Worm (Caenorhabditis elegans) whole organism, L4 larva: Measurements from ENCODE around the gene T16G12.8.

Source experiments
- D1046.2 ChIP-seq: fragments of 200-800 bp; sonication (Bioruptor generic); IDR thresholded peaks from 2 replicates; pipeline ENCODE4 v1.3.6; 2022; ENCODE audit warnings: missing genetic modification characterization, missing compliant biosample characterization
- Y105C5A.15 ChIP-seq: fragments of 200-800 bp; sonication (Bioruptor generic); IDR thresholded peaks from 2 replicates; pipeline ENCODE4 v1.3.6; 2022; ENCODE audit warnings: missing genetic modification characterization, missing compliant biosample characterization
- Y48G9A.11 ChIP-seq: fragments of 200-800 bp; sonication (Bioruptor generic); IDR thresholded peaks from 2 replicates; pipeline ENCODE4 v1.3.6; 2022; ENCODE audit warnings: missing genetic modification reagents, missing genetic modification characterization, missing compliant biosample characterization
- ZK337.2 ChIP-seq: fragments of 200-800 bp; sonication (Bioruptor generic); IDR thresholded peaks from 2 replicates; pipeline ENCODE4 v1.3.6; 2022; ENCODE audit warnings: missing genetic modification reagents, missing genetic modification characterization, missing compliant biosample characterization
- ama-1 ChIP-seq: fragments of 150-350 bp; optimal IDR thresholded peaks from 2 replicates; lab custom pipeline; 2014; ENCODE audit warnings: inconsistent platforms, mixed read lengths
- attf-4 ChIP-seq: sonication (generic microtip); optimal IDR thresholded peaks from 3 replicates; lab custom pipeline; 2017; ENCODE audit warnings: missing biosample characterization, missing genetic modification characterization
- ceh-44 ChIP-seq: fragments of 200-800 bp; sonication (Bioruptor generic); IDR thresholded peaks from 2 replicates; pipeline ENCODE4 v1.3.6; 2022; ENCODE audit warnings: missing genetic modification reagents, missing genetic modification characterization, missing compliant biosample characterization
- ceh-82 ChIP-seq: sonication (generic microtip); optimal IDR thresholded peaks from 2 replicates; lab custom pipeline; 2017; ENCODE audit warnings: missing biosample characterization, missing genetic modification characterization
- ces-1 ChIP-seq: fragments of 150-350 bp; sonication (generic microtip); optimal IDR thresholded peaks from 4 replicates; lab custom pipeline; 2014; ENCODE audit warnings: missing biosample characterization, missing genetic modification reagents, missing genetic modification characterization
- daf-12 ChIP-seq: fragments of 150-350 bp; optimal IDR thresholded peaks from 2 replicates; lab custom pipeline; 2014; ENCODE audit warnings: missing biosample characterization, missing genetic modification reagents, missing genetic modification characterization
- daf-16 ChIP-seq, 3 experiments: sonication (generic microtip); optimal IDR thresholded peaks; 2 replicates each; lab custom pipeline; 2016 to 2017; ENCODE audit warnings: missing genetic modification characterization in 3 of 3, missing genetic modification reagents in 3 of 3, mild to moderate bottlenecking in 2 of 3, missing compliant biosample characterization in 2 of 3, missing biosample characterization in 1 of 3, moderate library complexity in 1 of 3
- daf-19 ChIP-seq: fragments of 200-800 bp; sonication (Bioruptor generic); conservative IDR thresholded peaks from 2 replicates; pipeline ENCODE4 v1.3.6; 2022; ENCODE audit warnings: missing genetic modification characterization, missing compliant biosample characterization
- dmd-6 ChIP-seq: fragments of 200-800 bp; sonication (Bioruptor generic); IDR thresholded peaks from 2 replicates; pipeline ENCODE4 v1.3.6; 2022; ENCODE audit warnings: missing genetic modification reagents, missing genetic modification characterization, missing compliant biosample characterization
- dmd-9 ChIP-seq: fragments of 200-800 bp; sonication (Bioruptor generic); IDR thresholded peaks from 2 replicates; pipeline ENCODE4 v1.3.6; 2022; ENCODE audit warnings: missing genetic modification reagents, missing genetic modification characterization, missing compliant biosample characterization
- dpl-1 ChIP-seq: fragments of 150-350 bp; optimal IDR thresholded peaks from 2 replicates; lab custom pipeline; 2014; ENCODE audit warnings: missing biosample characterization, missing genetic modification reagents, missing genetic modification characterization
- duxl-1 ChIP-seq: sonication (generic microtip); optimal IDR thresholded peaks from 2 replicates; lab custom pipeline; 2016; ENCODE audit warnings: mild to moderate bottlenecking, missing genetic modification characterization, moderate library complexity, missing compliant biosample characterization; ENCODE audit not compliant: poor library complexity
- egl-43 ChIP-seq: fragments of 200-800 bp; sonication (Bioruptor generic); IDR thresholded peaks from 2 replicates; pipeline ENCODE4 v1.3.6; 2022; ENCODE audit warnings: missing genetic modification reagents, missing genetic modification characterization, missing compliant biosample characterization
- fos-1 ChIP-seq: fragments of 150-350 bp; optimal IDR thresholded peaks from 2 replicates; lab custom pipeline; 2014; ENCODE audit warnings: missing biosample characterization, missing genetic modification characterization
- lin-1 ChIP-seq: fragments of 200-800 bp; sonication (Bioruptor generic); IDR thresholded peaks from 2 replicates; pipeline ENCODE4 v1.3.6; 2022; ENCODE audit warnings: missing genetic modification reagents, missing genetic modification characterization, missing compliant biosample characterization
- lin-13 ChIP-seq: fragments of 150-350 bp; optimal IDR thresholded peaks from 2 replicates; lab custom pipeline; 2014; ENCODE audit warnings: missing biosample characterization, missing genetic modification reagents, missing genetic modification characterization
- lin-15B ChIP-seq: fragments of 150-350 bp; sonication (generic microtip); optimal IDR thresholded peaks from 3 replicates; lab custom pipeline; 2014; ENCODE audit warnings: missing biosample characterization, missing genetic modification characterization
- lin-29 ChIP-seq: fragments of 200-800 bp; sonication (Bioruptor generic); IDR thresholded peaks from 2 replicates; pipeline ENCODE4 v1.3.6; 2022; ENCODE audit warnings: missing genetic modification reagents, missing genetic modification characterization, missing compliant biosample characterization
- lin-38 ChIP-seq: fragments of 200-800 bp; sonication (Bioruptor generic); IDR thresholded peaks from 2 replicates; pipeline ENCODE4 v1.3.6; 2022; ENCODE audit warnings: missing genetic modification reagents, missing genetic modification characterization, missing compliant biosample characterization
- lin-39 ChIP-seq: fragments of 150-350 bp; optimal IDR thresholded peaks from 2 replicates; lab custom pipeline; 2014; ENCODE audit warnings: missing biosample characterization, missing genetic modification reagents, missing genetic modification characterization
- mdl-1 ChIP-seq, 2 experiments: fragments of 150-350 bp in 1 of 2; sonication (generic microtip) in 1 of 2; optimal IDR thresholded peaks; 2 replicates each; lab custom pipeline; 2014 to 2017; ENCODE audit warnings: missing biosample characterization in 2 of 2, missing genetic modification characterization in 2 of 2
- mep-1 ChIP-seq: fragments of 150-350 bp; sonication (generic microtip); optimal IDR thresholded peaks from 3 replicates; lab custom pipeline; 2014; ENCODE audit warnings: missing biosample characterization, missing genetic modification characterization
- mxl-3 ChIP-seq: fragments of 200-800 bp; sonication (Bioruptor generic); optimal IDR thresholded peaks from 2 replicates; lab custom pipeline; 2018; ENCODE audit warnings: mild to moderate bottlenecking, missing genetic modification characterization, missing compliant biosample characterization
- nhr-11 ChIP-seq: fragments of 150-350 bp; optimal IDR thresholded peaks from 2 replicates; lab custom pipeline; 2014; ENCODE audit warnings: missing biosample characterization, missing genetic modification characterization
- nhr-25 ChIP-seq: sonication (generic microtip); optimal IDR thresholded peaks from 2 replicates; lab custom pipeline; 2017; ENCODE audit warnings: missing genetic modification characterization, mild to moderate bottlenecking, missing compliant biosample characterization, antibody characterized with exemption, moderate library complexity, borderline replicate concordance; ENCODE audit not compliant: insufficient read depth
- nhr-41 ChIP-seq: fragments of 200-800 bp; sonication (Bioruptor generic); IDR thresholded peaks from 2 replicates; pipeline ENCODE4 v1.3.6; 2022; ENCODE audit warnings: missing genetic modification reagents, missing genetic modification characterization, missing compliant biosample characterization
- nhr-48 ChIP-seq: sonication (generic microtip); optimal IDR thresholded peaks from 2 replicates; lab custom pipeline; 2016; ENCODE audit warnings: mild to moderate bottlenecking, missing genetic modification characterization, missing compliant biosample characterization
- nhr-6 ChIP-seq: fragments of 150-350 bp; optimal IDR thresholded peaks from 2 replicates; lab custom pipeline; 2014; ENCODE audit warnings: missing biosample characterization, missing genetic modification characterization
- nhr-77 ChIP-seq: fragments of 150-350 bp; optimal IDR thresholded peaks from 2 replicates; lab custom pipeline; 2014; ENCODE audit warnings: missing biosample characterization, missing genetic modification characterization
- php-3 ChIP-seq: fragments of 200-800 bp; sonication (Bioruptor generic); IDR thresholded peaks from 2 replicates; pipeline ENCODE4 v1.3.6; 2022; ENCODE audit warnings: missing genetic modification reagents, missing genetic modification characterization, missing compliant biosample characterization
- pqm-1 ChIP-seq: sonication (generic microtip); optimal IDR thresholded peaks from 2 replicates; lab custom pipeline; 2017; ENCODE audit warnings: missing biosample characterization, missing genetic modification characterization
- tag-97 ChIP-seq: fragments of 200-800 bp; sonication (Bioruptor generic); IDR thresholded peaks from 2 replicates; pipeline ENCODE4 v1.3.6; 2022; ENCODE audit warnings: missing genetic modification characterization, missing compliant biosample characterization
- tra-1 ChIP-seq: fragments of 200-800 bp; sonication (Bioruptor generic); IDR thresholded peaks from 2 replicates; pipeline ENCODE4 v1.3.6; 2022; ENCODE audit warnings: missing genetic modification reagents, missing genetic modification characterization, missing compliant biosample characterization
- zfp-2 ChIP-seq: sonication (generic microtip); optimal IDR thresholded peaks from 2 replicates; lab custom pipeline; 2016; ENCODE audit warnings: mild to moderate bottlenecking, missing genetic modification characterization, missing compliant biosample characterization
- zfp-3 ChIP-seq: fragments of 200-800 bp; sonication (Bioruptor generic); conservative IDR thresholded peaks from 2 replicates; pipeline ENCODE4 v1.3.6; 2022; ENCODE audit warnings: missing genetic modification reagents, missing genetic modification characterization, missing compliant biosample characterization
- ztf-11 ChIP-seq: fragments of 150-350 bp; optimal IDR thresholded peaks from 2 replicates; lab custom pipeline; 2014; ENCODE audit warnings: missing biosample characterization, missing genetic modification characterization

Gene T16G12.8

ce11 chrIII:10059002-10059401, at the start of gene T16G12.8:
TSS of gene T16G12.8 (plus strand) at chrIII:10059302.
- TF ChIP-seq pqm-1 (no peak), mep-1 (tag; lab: Kevin White, UChicago) (no peak), lin-15B (no peak), fos-1 (tag; lab: Kevin White, UChicago) (no peak), nhr-77 (tag; lab: Kevin White, UChicago) (no peak), lin-29 (GFP tag; lab: Robert Waterston, UW) (no peak), ztf-11 (tag; lab: Kevin White, UChicago) (no peak), nhr-48 (tag; lab: Kevin White, UChicago) (no peak), Y48G9A.11 (no peak), Y105C5A.15 (GFP tag; lab: Robert Waterston, UW) (no peak), nhr-41 (GFP tag; lab: Robert Waterston, UW) (no peak), ZK337.2 (GFP tag; lab: Robert Waterston, UW) (no peak), zfp-2 (no peak), lin-39 (tag; lab: Kevin White, UChicago) (no peak), dmd-9 (GFP tag; lab: Robert Waterston, UW) (no peak), lin-38 (no peak), dmd-6 (GFP tag; lab: Robert Waterston, UW) (no peak), php-3 (no peak), nhr-11 (tag; lab: Kevin White, UChicago) (no peak)
- TF ChIP-seq, all 104 proteins: peak for 0

- TF ChIP-seq nhr-25 = no peak
- no peak for TF ChIP-seq D1046.2
- TF ChIP-seq mdl-1 (tag; optimal IDR thresholded peaks at IDR 0.05; lab: Kevin White, UChicago) = no peak
- no peak for TF ChIP-seq lin-38
- no peak for TF ChIP-seq ceh-44
- no peak for TF ChIP-seq Y48G9A.11
- TF ChIP-seq nhr-6 (tag; lab: Kevin White, UChicago) = no peak
- TF ChIP-seq pqm-1 = no peak
- no peak for TF ChIP-seq attf-4
- no peak for TF ChIP-seq zfp-3 (GFP tag; lab: Robert Waterston, UW)
- no peak for TF ChIP-seq tra-1
- TF ChIP-seq duxl-1 (tag; lab: Kevin White, UChicago) = no peak
- TF ChIP-seq nhr-77 (tag; lab: Kevin White, UChicago) = no peak
- no peak for TF ChIP-seq ceh-82 (tag; lab: Kevin White, UChicago)
- no peak for TF ChIP-seq daf-12
- no peak for TF ChIP-seq ama-1 (lab: Kevin White, UChicago)
- TF ChIP-seq ZK337.2 (GFP tag; lab: Robert Waterston, UW) = no peak
- TF ChIP-seq ces-1 (GFP tag; lab: Kevin White, UChicago) = no peak
- TF ChIP-seq egl-43 (GFP tag; lab: Robert Waterston, UW) = no peak
Observed at ce11 chrIII:10010117-10010516, 49.0 kb upstream of the T16G12.8 start, which contains the start of gene fbxa-155. TSS of gene fbxa-155 (minus strand) at chrIII:10010217.

ce11 chrIII:10012136-10012535, 47.0 kb upstream of the T16G12.8 start, which contains the start of gene C05B5.16:
TSS of gene C05B5.16 (plus strand) at chrIII:10012436.
- TF ChIP-seq daf-16 (GFP tag; optimal IDR thresholded peaks at IDR 0.05; lab: Kevin White, UChicago) (no peak), daf-16 (tag; optimal IDR thresholded peaks at IDR 0.05; lab: Kevin White, UChicago) (no peak), dpl-1 (GFP tag; lab: Kevin White, UChicago) (no peak), lin-1 (GFP tag; lab: Robert Waterston, UW) (no peak), lin-13 (GFP tag; lab: Kevin White, UChicago) (no peak), tag-97 (no peak), daf-19 (GFP tag; lab: Robert Waterston, UW) (no peak), mxl-3 (no peak)
